Fruit fly (Drosophila melanogaster): ENCODE measurements around the gene ninaA.

The ninaA gene

dm6 chr2L:852647-853111 lies 24.4 kb upstream of the ninaA start, which contains the start of the genes CG4291 and kraken (continued):
- TF ChIP-seq chm (GFP tag; IDR thresholded peaks at IDR 0.05) (peak; percentile 67), CG7928 (GFP tag; optimal IDR thresholded peaks at IDR 0.05) (no peak), CG2889 (GFP tag; IDR thresholded peaks at IDR 0.05) (no peak), HmgZ (tag; optimal IDR thresholded peaks at IDR 0.05) (peak; percentile 83), Hand (GFP tag; optimal IDR thresholded peaks at IDR 0.05) (no peak), ttk (GFP tag; IDR thresholded peaks at IDR 0.05) (peak; percentile 47; the same call in 1 of the 2 replicates), CG7357 (GFP tag; IDR thresholded peaks at IDR 0.05) (no peak), NfI (GFP tag; optimal IDR thresholded peaks at IDR 0.05) (peak; percentile 70), slou (GFP tag; optimal IDR thresholded peaks at IDR 0.05) (no peak), CG11456 (GFP tag; IDR thresholded peaks at IDR 0.05) (peak; percentile 84), CG6791 (GFP tag; IDR thresholded peaks at IDR 0.05; ENCODE audit: partially characterized antibody) (peak; percentile 56; the same call in 1 of the 3 replicates), Elba2 (GFP tag; optimal IDR thresholded peaks at IDR 0.05) (no peak), CG34224 (GFP tag; IDR thresholded peaks at IDR 0.05; ENCODE audit: partially characterized antibody) (0 out of 3 replicates have a peak, but pooled peaks have one; percentile 41), ase (GFP tag; IDR thresholded peaks at IDR 0.05) (peak; percentile 56; the same call in 1 of the 3 replicates), prd (optimal IDR thresholded peaks at IDR 0.05) (no peak), prd (GFP tag; IDR thresholded peaks at IDR 0.05) (peak; percentile 55; the same call in 2 of the 3 replicates), sob (GFP tag; IDR thresholded peaks at IDR 0.05) (peak; percentile 60), ac (GFP tag; optimal IDR thresholded peaks at IDR 0.05) (no peak), CG9817 (tag; optimal IDR thresholded peaks at IDR 0.05) (peak; percentile 60), CG13296 (GFP tag; optimal IDR thresholded peaks at IDR 0.05) (peak; percentile 63), croc (GFP tag; conservative IDR thresholded peaks at IDR 0.05) (no peak), CG17361 (GFP tag; IDR thresholded peaks at IDR 0.05) (0 out of 3 replicates have a peak, but pooled peaks have one; percentile 22), dati (GFP tag; IDR thresholded peaks at IDR 0.05) (no peak), Ada2b (GFP tag; IDR thresholded peaks at IDR 0.05) (0 out of 2 replicates have a peak, but pooled peaks have one; percentile 24), D (optimal IDR thresholded peaks at IDR 0.05) (no peak), D (GFP tag; optimal IDR thresholded peaks at IDR 0.05) (no peak), CG6272 (GFP tag; IDR thresholded peaks at IDR 0.05) (peak; percentile 9; the same call in 1 of the 2 replicates), pnt (GFP tag; optimal IDR thresholded peaks at IDR 0.05) (peak; percentile 58), luna (GFP tag; optimal IDR thresholded peaks at IDR 0.05) (no peak), Stat92E (GFP tag; optimal IDR thresholded peaks at IDR 0.05) (peak in 1 of 3 experiments; percentile 56), row (GFP tag; IDR thresholded peaks at IDR 0.05) (peak; percentile 88), CG17829 (tag; optimal IDR thresholded peaks at IDR 0.05) (peak; percentile 70), tap (tag; optimal IDR thresholded peaks at IDR 0.05) (peak; percentile 51), CG5180 (GFP tag; optimal IDR thresholded peaks at IDR 0.05) (no peak), CG3847 (GFP tag; IDR thresholded peaks at IDR 0.05) (peak; percentile 77), CG31388 (GFP tag; optimal IDR thresholded peaks at IDR 0.05) (no peak), inv (GFP tag; IDR thresholded peaks at IDR 0.05; ENCODE audit: partially characterized antibody) (no peak), CG15514 (GFP tag; optimal IDR thresholded peaks at IDR 0.05) (peak; percentile 88), CG6254 (GFP tag; optimal IDR thresholded peaks at IDR 0.05) (no peak), MBD-R2 (GFP tag; IDR thresholded peaks at IDR 0.05) (peak; percentile 97), MESR4 (GFP tag; optimal IDR thresholded peaks at IDR 0.05) (peak; percentile 93), CG9932 (GFP tag; IDR thresholded peaks at IDR 0.05) (peak; percentile 86), B-H2 (GFP tag; optimal IDR thresholded peaks at IDR 0.05) (peak; percentile 85), grn (GFP tag; optimal IDR thresholded peaks at IDR 0.05) (peak; percentile 22), Antp (GFP tag; optimal IDR thresholded peaks at IDR 0.05) (peak; percentile 74), klu (GFP tag; IDR thresholded peaks at IDR 0.05) (peak; percentile 47; the same call in 1 of the 2 replicates), Doc3 (GFP tag; IDR thresholded peaks at IDR 0.05; ENCODE audit: partially characterized antibody) (no peak), Ets65A (GFP tag) (peak; percentile 92), pan (optimal IDR thresholded peaks at IDR 0.05) (no peak), pan (GFP tag; optimal IDR thresholded peaks at IDR 0.05 in 1 of 2, IDR thresholded peaks at IDR 0.05 in 1 of 2) (peak in 1 of 2 experiments; percentile 46), CG1602 (GFP tag; optimal IDR thresholded peaks at IDR 0.05) (peak; percentile 29)

Measured in whole organism, embryonic.